Fruit fly (Drosophila melanogaster): ENCODE measurements around the gene btl.

btl gene

DNA sequence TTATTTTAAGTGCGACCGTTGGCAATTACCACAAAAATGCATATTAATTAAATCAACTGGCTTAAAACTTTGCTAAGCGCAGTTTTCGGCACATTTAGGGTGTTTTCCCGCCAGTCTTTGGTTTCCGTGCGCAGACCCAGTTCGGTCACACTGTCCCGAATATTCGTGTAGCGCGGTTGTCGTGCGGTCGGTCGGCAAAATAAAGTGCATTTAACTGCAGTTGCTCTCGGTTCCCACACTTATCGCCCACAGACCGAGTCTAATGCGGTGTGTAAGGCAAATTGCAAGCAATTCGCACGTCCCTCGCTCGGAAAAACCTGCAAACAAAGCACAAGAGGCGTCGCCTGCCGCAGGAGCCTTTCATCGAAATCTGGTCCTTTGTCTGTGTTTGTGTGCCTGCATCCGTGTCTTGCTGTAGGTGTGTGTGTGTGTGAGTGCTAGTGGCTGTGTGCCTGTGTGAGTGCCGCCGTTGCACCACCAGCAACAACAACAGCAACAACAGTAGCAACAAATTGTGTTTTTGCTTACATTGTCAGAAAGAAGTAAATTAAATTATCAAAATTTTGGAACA lies 22.4 kb upstream of the btl start, which contains the start of the genes CG13484 and Frl (continued):
- TF ChIP-seq TFAM (GFP tag; optimal IDR thresholded peaks at IDR 0.05) = no peak
- no peak for TF ChIP-seq schlank (tag; optimal IDR thresholded peaks at IDR 0.05)
- peak; percentile 15 for TF ChIP-seq CG9817 (tag; optimal IDR thresholded peaks at IDR 0.05)
- TF ChIP-seq cwo (GFP tag; optimal IDR thresholded peaks at IDR 0.05) = no peak
- TF ChIP-seq lmd (GFP tag; IDR thresholded peaks at IDR 0.05) = peak; percentile 13; the same call in 1 of the 2 replicates
- no peak; the same call in 2 of the 3 replicates for TF ChIP-seq CG11560 (tag; IDR thresholded peaks at IDR 0.05)
- peak; percentile 90 for TF ChIP-seq CG31441 (GFP tag; IDR thresholded peaks at IDR 0.05)
- TF ChIP-seq Doc2 (GFP tag; IDR thresholded peaks at IDR 0.05) = no peak
- TF ChIP-seq Adf1 (GFP tag; IDR thresholded peaks at IDR 0.05) = 0 out of 2 replicates have a peak, but pooled peaks have one; percentile 9
- peak; percentile 56 for TF ChIP-seq lab (GFP tag; optimal IDR thresholded peaks at IDR 0.05)
- no peak for TF ChIP-seq CG3407 (GFP tag; optimal IDR thresholded peaks at IDR 0.05)
- no peak for TF ChIP-seq sisA (GFP tag; IDR thresholded peaks at IDR 0.05)
- no peak for TF ChIP-seq Kr (GFP tag; optimal IDR thresholded peaks at IDR 0.05)
- no peak for TF ChIP-seq Usf (GFP tag; optimal IDR thresholded peaks at IDR 0.05)
- TF ChIP-seq CG17186 (GFP tag; optimal IDR thresholded peaks at IDR 0.05) = peak; percentile 96
- TF ChIP-seq YL-1 (GFP tag; optimal IDR thresholded peaks at IDR 0.05) = peak; percentile 89
- TF ChIP-seq nom (GFP tag; optimal IDR thresholded peaks at IDR 0.05) = peak; percentile 74
- TF ChIP-seq aop (GFP tag; IDR thresholded peaks at IDR 0.05) = no peak
- no peak for TF ChIP-seq Oli (tag; optimal IDR thresholded peaks at IDR 0.05)
- no peak for TF ChIP-seq Dip3 (GFP tag; optimal IDR thresholded peaks at IDR 0.05)
- TF ChIP-seq Dip2 (GFP tag; IDR thresholded peaks at IDR 0.05) = no peak
- TF ChIP-seq NC2α (GFP tag; optimal IDR thresholded peaks at IDR 0.05) = peak; percentile 24
- TF ChIP-seq fd64A (GFP tag; optimal IDR thresholded peaks at IDR 0.05) = no peak
- peak; percentile 36 for TF ChIP-seq sug (tag; optimal IDR thresholded peaks at IDR 0.05)
- no peak for TF ChIP-seq NK7.1 (GFP tag; optimal IDR thresholded peaks at IDR 0.05)
- TF ChIP-seq D (optimal IDR thresholded peaks at IDR 0.05) = peak; percentile 98
- no peak for TF ChIP-seq D (GFP tag; optimal IDR thresholded peaks at IDR 0.05)
- TF ChIP-seq CG30431 (GFP tag; optimal IDR thresholded peaks at IDR 0.05) = no peak
- TF ChIP-seq Camta (GFP tag; optimal IDR thresholded peaks at IDR 0.05) = no peak
- no peak for TF ChIP-seq hb (GFP tag; IDR thresholded peaks at IDR 0.05; ENCODE audit: partially characterized antibody)
- no peak for TF ChIP-seq CG14860 (GFP tag; IDR thresholded peaks at IDR 0.05; ENCODE audit: partially characterized antibody)
- TF ChIP-seq HmgD (GFP tag; optimal IDR thresholded peaks at IDR 0.05) = no peak
- peak; percentile 25 for TF ChIP-seq CG10979 (tag; optimal IDR thresholded peaks at IDR 0.05)
- TF ChIP-seq CG31224 (GFP tag; IDR thresholded peaks at IDR 0.05) = no peak
- no peak for TF ChIP-seq CG4404 (GFP tag; IDR thresholded peaks at IDR 0.05)
- TF ChIP-seq CG5180 (GFP tag; optimal IDR thresholded peaks at IDR 0.05) = peak; percentile 20
- no peak; the same call in 2 of the 3 replicates for TF ChIP-seq ken (GFP tag; IDR thresholded peaks at IDR 0.05)
- TF ChIP-seq trem (tag; optimal IDR thresholded peaks at IDR 0.05) = peak; percentile 56
- TF ChIP-seq knrl (GFP tag; IDR thresholded peaks at IDR 0.05; ENCODE audit: partially characterized antibody) = no peak; the same call in 2 of the 3 replicates
- TF ChIP-seq h (optimal IDR thresholded peaks at IDR 0.05) = no peak
- TF ChIP-seq CG4360 (GFP tag; IDR thresholded peaks at IDR 0.05) = peak; percentile 90
- TF ChIP-seq dati (GFP tag; IDR thresholded peaks at IDR 0.05) = no peak
- no peak for TF ChIP-seq rib (GFP tag; IDR thresholded peaks at IDR 0.05)
- TF ChIP-seq CHES-1-like (GFP tag; optimal IDR thresholded peaks at IDR 0.05) = peak; percentile 57
- TF ChIP-seq corto (GFP tag; optimal IDR thresholded peaks at IDR 0.05) = no peak
- peak; percentile 40 for TF ChIP-seq CG1647 (GFP tag; optimal IDR thresholded peaks at IDR 0.05)
- no peak for TF ChIP-seq Hey (tag; optimal IDR thresholded peaks at IDR 0.05)
- TF ChIP-seq CG12659 (GFP tag; optimal IDR thresholded peaks at IDR 0.05) = peak; percentile 89
- no peak for TF ChIP-seq ttk (GFP tag; IDR thresholded peaks at IDR 0.05)
- TF ChIP-seq Sox100B (GFP tag; optimal IDR thresholded peaks at IDR 0.05) = no peak
- no peak for TF ChIP-seq toy (GFP tag; IDR thresholded peaks at IDR 0.05)
